Fruit fly (Drosophila melanogaster): Measurements from ENCODE around the gene CG11837.

The CG11837 gene

DNA sequence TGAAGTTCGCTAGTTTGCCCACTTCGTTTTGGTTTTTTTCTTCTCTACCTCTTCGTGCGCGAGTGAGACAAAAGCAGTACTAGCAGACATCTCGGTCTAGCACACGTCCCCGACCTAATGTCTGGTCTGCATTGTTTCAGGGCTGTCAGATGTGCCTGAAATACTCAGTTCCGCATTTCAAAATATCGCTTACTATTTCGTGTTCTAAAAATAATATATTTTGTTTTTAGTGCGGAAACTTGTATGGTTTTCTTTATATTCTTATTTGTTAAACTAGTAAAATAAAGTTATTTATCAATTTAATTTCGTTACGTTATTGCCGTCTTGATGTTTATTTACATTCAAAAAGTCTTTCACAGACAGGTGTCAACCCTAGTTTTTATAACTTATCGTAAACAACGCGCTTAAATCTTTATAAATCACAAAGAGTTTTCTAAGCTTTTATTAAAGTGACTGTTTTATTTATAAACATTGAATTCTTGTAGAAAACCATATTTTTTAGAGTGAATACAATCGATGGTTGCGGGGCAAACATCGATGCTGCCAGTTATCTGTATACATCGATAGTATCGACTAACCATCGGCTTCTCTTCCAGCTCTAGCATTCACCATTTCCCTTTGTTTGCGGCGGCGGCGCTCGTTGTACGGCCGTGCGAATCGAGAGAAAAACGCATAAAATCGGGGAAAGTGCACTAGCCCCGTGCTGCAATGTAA is 14.1 kb downstream of the CG11837 start (continued):
- TF ChIP-seq CG7372 (GFP tag; IDR thresholded peaks at IDR 0.05) (no peak), Dfd (GFP tag; optimal IDR thresholded peaks at IDR 0.05) (no peak), Trl (optimal IDR thresholded peaks at IDR 0.05) (no peak), Trl (GFP tag; optimal IDR thresholded peaks at IDR 0.05) (peak; percentile 65), dm (GFP tag; optimal IDR thresholded peaks at IDR 0.05) (peak; percentile 14), Pdp1 (GFP tag; optimal IDR thresholded peaks at IDR 0.05) (peak; percentile 6 to 55), rib (GFP tag; IDR thresholded peaks at IDR 0.05) (no peak), Hmr (GFP tag; optimal IDR thresholded peaks at IDR 0.05) (peak; percentile 75), CG10543 (GFP tag; optimal IDR thresholded peaks at IDR 0.05) (peak; percentile 88), CG13296 (GFP tag; optimal IDR thresholded peaks at IDR 0.05) (peak; percentile 63), cato (GFP tag; optimal IDR thresholded peaks at IDR 0.05; ENCODE audit: borderline replicate concordance) (no peak), CG1529 (GFP tag; optimal IDR thresholded peaks at IDR 0.05) (peak; percentile 45), slbo (GFP tag; IDR thresholded peaks at IDR 0.05) (no peak), peb (GFP tag; IDR thresholded peaks at IDR 0.05) (no peak), cad (GFP tag; optimal IDR thresholded peaks at IDR 0.05) (no peak), CG14667 (GFP tag; IDR thresholded peaks at IDR 0.05) (no peak), maf-S (GFP tag; optimal IDR thresholded peaks at IDR 0.05) (peak; percentile 57), CG11696 (GFP tag; IDR thresholded peaks at IDR 0.05) (no peak), sens (GFP tag) (peak; percentile 95), CG32767 (GFP tag; IDR thresholded peaks at IDR 0.05) (no peak), aop (GFP tag; IDR thresholded peaks at IDR 0.05) (no peak), Vsx1 (GFP tag; optimal IDR thresholded peaks at IDR 0.05) (peak; percentile 8), CG4730 (GFP tag; IDR thresholded peaks at IDR 0.05) (no peak), tin (GFP tag; optimal IDR thresholded peaks at IDR 0.05) (peak; percentile 50), wor (GFP tag; IDR thresholded peaks at IDR 0.05) (no peak), Hsf (GFP tag; optimal IDR thresholded peaks at IDR 0.05) (peak; percentile 50), CG3281 (GFP tag; optimal IDR thresholded peaks at IDR 0.05) (peak; percentile 77), Spps (tag; optimal IDR thresholded peaks at IDR 0.05) (no peak), CG1603 (tag; optimal IDR thresholded peaks at IDR 0.05) (peak; percentile 64), Rx (GFP tag; IDR thresholded peaks at IDR 0.05) (no peak), gt (GFP tag; IDR thresholded peaks at IDR 0.05) (no peak), CG5953 (GFP tag; IDR thresholded peaks at IDR 0.05) (no peak), CG9609 (GFP tag; optimal IDR thresholded peaks at IDR 0.05) (peak; percentile 46), CG15696 (tag; optimal IDR thresholded peaks at IDR 0.05) (peak; percentile 77), CG4328 (GFP tag; optimal IDR thresholded peaks at IDR 0.05) (peak; percentile 70), CG10462 (GFP tag; optimal IDR thresholded peaks at IDR 0.05) (peak; percentile 15), CG7357 (GFP tag; IDR thresholded peaks at IDR 0.05) (no peak; the same call in 2 of the 3 replicates), corto (GFP tag; optimal IDR thresholded peaks at IDR 0.05) (no peak), CG2202 (tag; optimal IDR thresholded peaks at IDR 0.05) (no peak), croc (GFP tag; conservative IDR thresholded peaks at IDR 0.05) (peak; percentile 44; the same call in 2 of the 3 replicates), exex (tag; optimal IDR thresholded peaks at IDR 0.05) (peak; percentile 13), sug (tag; optimal IDR thresholded peaks at IDR 0.05) (peak; percentile 70), CG13287 (GFP tag; IDR thresholded peaks at IDR 0.05; ENCODE audit: partially characterized antibody) (no peak), CG4282 (GFP tag; optimal IDR thresholded peaks at IDR 0.05) (peak; percentile 23), CG3995 (GFP tag; optimal IDR thresholded peaks at IDR 0.05) (no peak), slp2 (GFP tag; optimal IDR thresholded peaks at IDR 0.05) (peak; percentile 9), bsh (GFP tag; optimal IDR thresholded peaks at IDR 0.05) (peak in 1 of 2 experiments; percentile 73), CG7839 (tag; optimal IDR thresholded peaks at IDR 0.05) (peak; percentile 80), mirr (GFP tag; optimal IDR thresholded peaks at IDR 0.05) (peak; percentile 47), CG10321 (GFP tag; IDR thresholded peaks at IDR 0.05) (no peak), ftz-f1 (GFP tag; optimal IDR thresholded peaks at IDR 0.05) (peak; percentile 47)

Measured in whole organism, embryonic.